Fruit fly (Drosophila melanogaster) S2 (cell line): ENCODE results near the gene Bin1.

ENCODE experiments used
- CG8478 ChIP-seq: fragments of >200 bp; optimal IDR thresholded peaks from 2 replicates; lab custom pipeline; 2018
- CTCF ChIP-seq, 2 experiments: fragments of >200 bp; optimal IDR thresholded peaks; 2 replicates each; lab custom pipeline; 2018

- no peak for TF ChIP-seq CG8478 (lab: Kevin White, UChicago)
- TF ChIP-seq CTCF (optimal IDR thresholded peaks at IDR 0.05; lab: Kevin White, UChicago): no peak
Observed at dm6 chr3R:16217368-16217767, 28.0 kb upstream of the Bin1 start.
